Worm (Caenorhabditis elegans) whole organism, mixed stage, embryonic: ENCODE measurements around the gene T11F8.1.
"Not testable (repeated sequence)": the region's sequence is repeated elsewhere in the genome, so short reads cannot be mapped to it uniquely, and the experiment has no call there.

Experiments
- bed-3 ChIP-seq: fragments of 200-800 bp; sonication (Bioruptor generic); optimal IDR thresholded peaks from 3 replicates; lab custom pipeline; 2018; ENCODE audit warnings: mild to moderate bottlenecking, missing genetic modification characterization, moderate library complexity, missing compliant biosample characterization
- ceh-83 ChIP-seq: fragments of 200-800 bp; sonication (Bioruptor generic); optimal IDR thresholded peaks from 2 replicates; lab custom pipeline; 2018; ENCODE audit warnings: mild to moderate bottlenecking, missing genetic modification characterization, missing compliant biosample characterization
- elt-1 ChIP-seq: sonication (generic microtip); optimal IDR thresholded peaks from 2 replicates; lab custom pipeline; 2017; ENCODE audit warnings: missing genetic modification characterization, mild to moderate bottlenecking, missing compliant biosample characterization, antibody characterized with exemption, moderate library complexity, borderline replicate concordance; ENCODE audit not compliant: insufficient read depth
- mab-5 ChIP-seq: fragments of 150-350 bp; optimal IDR thresholded peaks from 2 replicates; lab custom pipeline; 2014; ENCODE audit warnings: missing biosample characterization, missing genetic modification characterization
- nhr-12 ChIP-seq: fragments of 150-350 bp; optimal IDR thresholded peaks from 2 replicates; lab custom pipeline; 2014; ENCODE audit warnings: missing biosample characterization, missing genetic modification characterization
- nhr-28 ChIP-seq: fragments of 150-350 bp; optimal IDR thresholded peaks from 2 replicates; lab custom pipeline; 2014; ENCODE audit warnings: missing biosample characterization, missing genetic modification characterization
- nhr-76 ChIP-seq: sonication (generic microtip); optimal IDR thresholded peaks from 2 replicates; lab custom pipeline; 2017; ENCODE audit warnings: missing biosample characterization, missing genetic modification characterization
- sem-2 ChIP-seq: fragments of 200-800 bp; sonication (Bioruptor generic); optimal IDR thresholded peaks from 2 replicates; lab custom pipeline; 2018; ENCODE audit warnings: mild to moderate bottlenecking, missing genetic modification characterization, missing compliant biosample characterization
- snpc-4 ChIP-seq: fragments of 150-350 bp; optimal IDR thresholded peaks from 2 replicates; lab custom pipeline; 2014; ENCODE audit warnings: missing biosample characterization, missing genetic modification characterization
- unc-62 ChIP-seq: fragments of 150-350 bp; optimal IDR thresholded peaks from 2 replicates; lab custom pipeline; 2014; ENCODE audit warnings: missing biosample characterization, missing genetic modification reagents, missing genetic modification characterization
- ztf-11 ChIP-seq: fragments of 150-350 bp; optimal IDR thresholded peaks from 2 replicates; lab custom pipeline; 2014; ENCODE audit warnings: missing biosample characterization, missing genetic modification characterization

DNA sequence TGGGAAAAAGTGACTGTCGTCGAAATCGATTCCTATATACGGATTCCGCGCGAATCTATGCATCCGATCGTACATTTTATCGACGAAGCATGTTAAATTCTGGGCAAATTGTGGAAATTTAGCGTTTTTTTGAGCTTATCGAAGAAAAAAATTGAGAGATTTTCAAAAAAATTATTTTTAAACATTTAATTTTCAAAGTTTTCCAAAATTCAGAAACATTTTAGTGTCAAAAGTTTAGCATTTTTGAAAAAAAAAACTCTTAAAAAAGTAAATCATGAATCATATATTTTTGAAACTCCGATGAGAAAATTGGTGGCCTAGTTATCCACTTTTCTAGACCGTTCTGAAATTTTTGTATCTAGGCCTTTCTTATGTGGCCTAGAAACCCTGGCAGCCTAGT, 11.7 kb downstream of the T11F8.1 start, which contains the start of gene B0273.115:
- TF ChIP-seq snpc-4 (tag; lab: Kevin White, UChicago); nhr-76 (tag; lab: Kevin White, UChicago); nhr-28 (tag; lab: Kevin White, UChicago); unc-62 (GFP tag; lab: Kevin White, UChicago); bed-3 (GFP tag; lab: Kevin White, UChicago); elt-1; ztf-11 (tag; lab: Kevin White, UChicago); ceh-83 (GFP tag; lab: Kevin White, UChicago); sem-2; mab-5 (tag; lab: Kevin White, UChicago); nhr-12 (tag; lab: Kevin White, UChicago): not testable (repeated sequence)
